Worm (Caenorhabditis elegans): Measurements from ENCODE around the gene hgrs-1.

hgrs-1 gene

ce11 chrIV:8201133-8201532 is 4.7 kb downstream of the hgrs-1 start, which contains the start of gene glrx-22:
TSS of gene glrx-22 (minus strand) at chrIV:8201233.
- TF ChIP-seq unc-42 (tag; optimal IDR thresholded peaks at IDR 0.05) (no peak), sdc-2 (tag; optimal IDR thresholded peaks at IDR 0.05) (no peak), elt-4 (tag; optimal IDR thresholded peaks at IDR 0.05) (no peak), sox-2 (GFP tag; IDR thresholded peaks at IDR 0.05) (no peak), madf-2 (tag; optimal IDR thresholded peaks at IDR 0.05) (no peak), C38D4.7 (GFP tag; optimal IDR thresholded peaks at IDR 0.05) (no peak), K09A11.1 (tag; optimal IDR thresholded peaks at IDR 0.05; ENCODE audit: insufficient read depth) (no peak), nhr-11 (tag; optimal IDR thresholded peaks at IDR 0.05) (no peak), ceh-31 (tag; optimal IDR thresholded peaks at IDR 0.05) (no peak), F13H6.1 (tag; optimal IDR thresholded peaks at IDR 0.05) (no peak), hlh-6 (tag; optimal IDR thresholded peaks at IDR 0.05) (no peak), pha-2 (tag; optimal IDR thresholded peaks at IDR 0.05) (no peak)

ce11 chrIV:8199824-8200223 is 6.0 kb downstream of the hgrs-1 start:
- TF ChIP-seq Y22D7AL.16 (tag; optimal IDR thresholded peaks at IDR 0.05) (no peak), pha-2 (tag; optimal IDR thresholded peaks at IDR 0.05) (no peak), K09A11.1 (tag; optimal IDR thresholded peaks at IDR 0.05; ENCODE audit: insufficient read depth) (no peak), ceh-31 (tag; optimal IDR thresholded peaks at IDR 0.05) (no peak), fkh-10 (GFP tag; optimal IDR thresholded peaks at IDR 0.05) (no peak), T23F11.4 (GFP tag; optimal IDR thresholded peaks at IDR 0.05) (no peak), eyg-1 (tag; optimal IDR thresholded peaks at IDR 0.05) (no peak), ceh-34 (tag; optimal IDR thresholded peaks at IDR 0.05) (no peak), nhr-11 (tag; optimal IDR thresholded peaks at IDR 0.05) (no peak), ceh-6 (GFP tag; optimal IDR thresholded peaks at IDR 0.05) (no peak), lin-11 (tag; optimal IDR thresholded peaks at IDR 0.05) (no peak), ztf-16 (tag; optimal IDR thresholded peaks at IDR 0.05) (no peak), unc-55 (GFP tag; optimal IDR thresholded peaks at IDR 0.05) (no peak)

- TF ChIP-seq sox-4 (tag; optimal IDR thresholded peaks at IDR 0.05): no peak
Measured at ce11 chrIV:8199274-8199673, 6.6 kb downstream of the hgrs-1 start.

- TF ChIP-seq pha-2 (tag; optimal IDR thresholded peaks at IDR 0.05) (no peak), ceh-22 (tag; optimal IDR thresholded peaks at IDR 0.05) (no peak), dmd-4 (tag; optimal IDR thresholded peaks at IDR 0.05; ENCODE audit: borderline replicate concordance) (no peak), mec-3 (tag; optimal IDR thresholded peaks at IDR 0.05; ENCODE audit: borderline replicate concordance) (no peak), hlh-8 (tag; optimal IDR thresholded peaks at IDR 0.05) (no peak), lin-11 (tag; optimal IDR thresholded peaks at IDR 0.05) (no peak), hlh-6 (tag; optimal IDR thresholded peaks at IDR 0.05) (no peak), unc-55 (GFP tag; optimal IDR thresholded peaks at IDR 0.05) (no peak), fkh-6 (tag; optimal IDR thresholded peaks at IDR 0.05) (no peak), ceh-19 (GFP tag; optimal IDR thresholded peaks at IDR 0.05) (no peak), C08G9.2 (tag; optimal IDR thresholded peaks at IDR 0.05) (no peak), npax-4 (tag; optimal IDR thresholded peaks at IDR 0.05) (no peak), elt-4 (tag; optimal IDR thresholded peaks at IDR 0.05) (no peak), eyg-1 (tag; optimal IDR thresholded peaks at IDR 0.05) (no peak), fax-1 (tag; optimal IDR thresholded peaks at IDR 0.05) (no peak), syd-9 (tag; optimal IDR thresholded peaks at IDR 0.05) (no peak)
Measured at ce11 chrIV:8198851-8199250, 7.0 kb downstream of the hgrs-1 start, which contains the start of gene wsp-1. TSS of gene wsp-1 (minus strand) at chrIV:8198951.

ce11 chrIV:8192878-8193277 is 13.0 kb downstream of the hgrs-1 start:
- TF ChIP-seq ceh-48 (tag; optimal IDR thresholded peaks at IDR 0.05): no peak
- TF ChIP-seq syd-9 (tag; optimal IDR thresholded peaks at IDR 0.05): no peak
- no peak for TF ChIP-seq hlh-8 (tag; optimal IDR thresholded peaks at IDR 0.05)
- TF ChIP-seq T23F11.4 (GFP tag; optimal IDR thresholded peaks at IDR 0.05): no peak
- no peak for TF ChIP-seq ceh-18 (tag; optimal IDR thresholded peaks at IDR 0.05)
